Worm (Caenorhabditis elegans): Measurements from ENCODE around the gene col-185.
A peak's percentile ranks its signal among the peaks of the same experiment; 100 is the strongest.

DNA sequence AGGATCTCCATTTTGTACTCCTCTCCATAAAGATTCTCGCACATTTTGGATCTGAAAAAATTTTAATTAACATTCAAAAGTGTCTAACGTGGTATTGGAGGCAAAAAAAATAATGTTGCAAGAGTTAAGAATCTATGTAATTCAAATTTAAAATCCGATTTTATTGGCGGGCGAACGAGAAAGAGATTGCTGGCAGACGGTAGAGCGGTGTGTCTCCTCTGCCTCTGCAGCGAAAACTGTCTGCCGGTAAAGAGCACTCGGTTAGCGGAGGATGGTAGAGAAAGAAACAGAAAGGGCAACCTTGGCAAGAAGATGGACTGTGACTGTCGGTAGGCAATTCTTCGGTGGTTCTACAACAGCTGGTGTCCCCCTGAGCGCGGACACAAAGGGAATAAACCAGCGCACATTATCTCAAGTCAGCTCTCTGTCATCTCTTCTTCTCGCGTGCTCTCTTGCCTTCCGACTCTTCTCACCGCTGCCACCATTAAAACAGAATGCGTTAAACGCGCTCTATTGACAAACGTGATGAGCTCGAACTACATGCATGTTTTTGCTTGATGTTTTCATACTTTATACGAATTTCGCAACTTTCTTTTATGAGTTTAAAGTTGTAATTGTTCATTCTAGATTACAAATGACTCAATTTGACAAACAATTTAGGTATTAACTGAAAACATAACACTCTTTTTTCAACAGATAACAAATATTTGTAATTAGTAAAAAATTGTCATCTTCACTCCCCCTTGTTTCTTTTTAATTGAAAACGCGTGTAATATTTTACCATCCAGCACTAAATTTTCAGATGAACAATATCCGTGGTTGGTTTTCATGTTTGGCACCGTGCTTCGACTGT is 8.2 kb upstream of the col-185 start, which contains the start of the genes cdk-4 and F18H3.1:
- TF ChIP-seq him-1 (tag; optimal IDR thresholded peaks at IDR 0.05) (peak; percentile 53), dao-5 (tag; optimal IDR thresholded peaks at IDR 0.05) (no peak)
